Worm (Caenorhabditis elegans): ENCODE results near the gene srx-51.

DNA sequence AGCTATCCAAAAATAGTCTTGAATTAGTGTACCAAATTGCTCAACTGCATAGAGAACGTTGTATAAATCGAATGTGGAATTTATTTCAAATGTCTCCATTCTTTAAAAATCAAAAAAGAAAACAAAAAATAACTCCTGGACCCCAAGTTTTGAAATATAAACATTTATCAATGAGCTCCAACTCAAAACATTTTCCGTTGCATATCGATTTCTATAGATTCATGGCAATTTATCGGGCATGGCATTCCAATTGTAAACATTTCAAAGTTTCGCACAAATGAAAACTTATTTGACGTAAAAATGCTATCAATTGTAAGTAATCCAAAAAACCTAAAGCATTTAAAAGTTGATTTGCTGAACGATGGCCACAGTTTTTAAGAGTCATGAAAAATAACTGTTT lies 43.1 kb upstream of the srx-51 start, which contains the start of gene srw-12:
- no peak for TF ChIP-seq hmbx-1 (tag; optimal IDR thresholded peaks at IDR 0.05)
- TF ChIP-seq tra-4 (tag; optimal IDR thresholded peaks at IDR 0.05), result no peak
- no peak for TF ChIP-seq B0310.2 (tag; optimal IDR thresholded peaks at IDR 0.05)
- TF ChIP-seq ama-1 (optimal IDR thresholded peaks at IDR 0.05), result no peak
- TF ChIP-seq flt-1 (GFP tag; IDR thresholded peaks at IDR 0.05), result no peak

Measured in whole organism, early embryonic.